Worm (Caenorhabditis elegans) whole organism, L1 larva: Measurements from ENCODE around the gene F09B9.4.
"Not testable (repeated sequence)": the region's sequence is repeated elsewhere in the genome, so short reads cannot be mapped to it uniquely, and the experiment has no call there.

Experiments
- C04F5.9 ChIP-seq: sonication (generic microtip); optimal IDR thresholded peaks from 2 replicates; lab custom pipeline; 2016; ENCODE audit warnings: missing genetic modification characterization, missing compliant biosample characterization
- C16A3.4 ChIP-seq: fragments of 150-350 bp; optimal IDR thresholded peaks from 2 replicates; lab custom pipeline; 2014; ENCODE audit warnings: missing biosample characterization, missing genetic modification characterization
- alr-1 ChIP-seq: fragments of 200-800 bp; sonication (Bioruptor generic); optimal IDR thresholded peaks from 2 replicates; lab custom pipeline; 2018; ENCODE audit warnings: borderline replicate concordance, mild to moderate bottlenecking, missing genetic modification characterization, missing compliant biosample characterization
- blmp-1 ChIP-seq: fragments of 150-350 bp; optimal IDR thresholded peaks from 2 replicates; lab custom pipeline; 2014; ENCODE audit warnings: missing biosample characterization, missing genetic modification characterization
- ceh-82 ChIP-seq, 3 experiments: fragments of 150-350 bp in 1 of 3; sonication (generic microtip) in 2 of 3; optimal IDR thresholded peaks; 2 replicates each; lab custom pipeline; 2014 to 2017; ENCODE audit warnings: missing biosample characterization in 3 of 3, missing genetic modification characterization in 3 of 3
- ceh-88 ChIP-seq: fragments of 200-800 bp; sonication (Bioruptor generic); IDR thresholded peaks from 2 replicates; pipeline ENCODE4 v1.3.6; 2022; ENCODE audit warnings: missing genetic modification characterization, missing compliant biosample characterization
- ceh-90 ChIP-seq: sonication (generic microtip); optimal IDR thresholded peaks from 2 replicates; lab custom pipeline; 2016; ENCODE audit warnings: missing genetic modification characterization, missing compliant biosample characterization
- ces-1 ChIP-seq: fragments of 150-350 bp; optimal IDR thresholded peaks from 2 replicates; lab custom pipeline; 2014; ENCODE audit warnings: missing biosample characterization, missing genetic modification reagents, missing genetic modification characterization
- dsc-1 ChIP-seq: sonication (generic microtip); optimal IDR thresholded peaks from 2 replicates; lab custom pipeline; 2016; ENCODE audit warnings: mild to moderate bottlenecking, missing genetic modification characterization, missing compliant biosample characterization
- efl-1 ChIP-seq, 4 experiments: fragments of 150-350 bp; optimal IDR thresholded peaks in 3 of 4; peaks in 1 of 4; 1 replicate in 1 of 4; 2 replicates in 3 of 4; lab custom pipeline; 2014; ENCODE audit warnings: missing biosample characterization in 2 of 4, missing genetic modification characterization in 2 of 4, missing genetic modification reagents in 2 of 4
- egl-13 ChIP-seq: sonication (generic microtip); optimal IDR thresholded peaks from 2 replicates; lab custom pipeline; 2016; ENCODE audit warnings: missing genotype, missing genetic modification reagents, missing genetic modification characterization, missing compliant biosample characterization
- elt-3 ChIP-seq, 6 experiments: fragments of 150-350 bp in 1 of 6; sonication (generic microtip); optimal IDR thresholded peaks; 2 replicates each; lab custom pipeline; 2017 to 2018; ENCODE audit warnings: missing biosample characterization in 6 of 6, missing genetic modification characterization in 6 of 6, inconsistent platforms in 1 of 6
- ets-5 ChIP-seq: fragments of 200-800 bp; sonication (Bioruptor generic); IDR thresholded peaks from 2 replicates; pipeline ENCODE4 v1.3.6; 2022; ENCODE audit warnings: missing genetic modification characterization, missing compliant biosample characterization
- fkh-10 ChIP-seq: sonication (generic microtip); optimal IDR thresholded peaks from 2 replicates; lab custom pipeline; 2017; ENCODE audit warnings: missing biosample characterization, missing genetic modification reagents, missing genetic modification characterization
- fkh-8 ChIP-seq: sonication (generic microtip); optimal IDR thresholded peaks from 2 replicates; lab custom pipeline; 2016; ENCODE audit warnings: mild to moderate bottlenecking, missing genetic modification characterization, missing compliant biosample characterization
- fos-1 ChIP-seq: fragments of 150-350 bp; optimal IDR thresholded peaks from 2 replicates; lab custom pipeline; 2014; ENCODE audit warnings: missing biosample characterization, missing genetic modification characterization
- hlh-4 ChIP-seq: sonication (generic microtip); optimal IDR thresholded peaks from 2 replicates; lab custom pipeline; 2016; ENCODE audit warnings: mild to moderate bottlenecking, missing genetic modification characterization, missing compliant biosample characterization
- irx-1 ChIP-seq: sonication (generic microtip); optimal IDR thresholded peaks from 2 replicates; lab custom pipeline; 2016; ENCODE audit warnings: missing genetic modification characterization, missing compliant biosample characterization
- jun-1 ChIP-seq: fragments of 150-350 bp; optimal IDR thresholded peaks from 2 replicates; lab custom pipeline; 2014; ENCODE audit warnings: missing biosample characterization, missing genetic modification reagents, missing genetic modification characterization
- lin-13 ChIP-seq: fragments of 150-350 bp; optimal IDR thresholded peaks from 2 replicates; lab custom pipeline; 2014; ENCODE audit warnings: missing biosample characterization, missing genetic modification reagents, missing genetic modification characterization
- lin-14 ChIP-seq: fragments of 200-800 bp; sonication (Bioruptor generic); optimal IDR thresholded peaks from 2 replicates; lab custom pipeline; 2018; ENCODE audit warnings: mild to moderate bottlenecking, missing genetic modification characterization, moderate library complexity, missing compliant biosample characterization
- lin-15B ChIP-seq: fragments of 150-350 bp; sonication (generic microtip); optimal IDR thresholded peaks from 3 replicates; lab custom pipeline; 2014; ENCODE audit warnings: missing biosample characterization, missing genetic modification characterization
- lin-35 ChIP-seq, 2 experiments: fragments of 150-350 bp; optimal IDR thresholded peaks; 2 replicates each; lab custom pipeline; 2014; ENCODE audit warnings: missing biosample characterization in 2 of 2, missing genetic modification characterization in 2 of 2, missing genetic modification reagents in 2 of 2
- lir-3 ChIP-seq: sonication (generic microtip); optimal IDR thresholded peaks from 2 replicates; lab custom pipeline; 2016; ENCODE audit warnings: mild to moderate bottlenecking, missing genetic modification characterization, moderate library complexity, missing compliant biosample characterization; ENCODE audit not compliant: poor library complexity
- lsy-2 ChIP-seq, 2 experiments: fragments of 150-350 bp; optimal IDR thresholded peaks; 2 replicates each; lab custom pipeline; 2014; ENCODE audit warnings: missing biosample characterization in 2 of 2, missing genetic modification characterization in 2 of 2
- mdl-1 ChIP-seq, 2 experiments: fragments of 150-350 bp; optimal IDR thresholded peaks; 2 replicates each; lab custom pipeline; 2014 to 2017; ENCODE audit warnings: missing biosample characterization in 2 of 2, missing genetic modification characterization in 2 of 2, inconsistent platforms in 1 of 2
- mep-1 ChIP-seq: fragments of 150-350 bp; optimal IDR thresholded peaks from 2 replicates; lab custom pipeline; 2014; ENCODE audit warnings: missing biosample characterization, missing genetic modification characterization
- nhr-11 ChIP-seq: fragments of 150-350 bp; optimal IDR thresholded peaks from 2 replicates; lab custom pipeline; 2014; ENCODE audit warnings: missing biosample characterization, missing genetic modification characterization
- nhr-19 ChIP-seq: fragments of 200-800 bp; sonication (Bioruptor generic); conservative IDR thresholded peaks from 2 replicates; pipeline ENCODE4 v1.3.6; 2022; ENCODE audit warnings: missing genetic modification characterization, missing compliant biosample characterization
- nhr-20 ChIP-seq: sonication (generic microtip); optimal IDR thresholded peaks from 2 replicates; lab custom pipeline; 2016; ENCODE audit warnings: mild to moderate bottlenecking, missing genetic modification characterization, missing compliant biosample characterization
- nhr-47 ChIP-seq: sonication (generic microtip); optimal IDR thresholded peaks from 2 replicates; lab custom pipeline; 2016; ENCODE audit warnings: mild to moderate bottlenecking, missing genetic modification characterization, moderate library complexity, missing compliant biosample characterization
- nhr-71 ChIP-seq: sonication (generic microtip); optimal IDR thresholded peaks from 2 replicates; lab custom pipeline; 2016; ENCODE audit warnings: mild to moderate bottlenecking, missing genetic modification characterization, moderate library complexity, missing compliant biosample characterization
- nhr-77 ChIP-seq: fragments of 150-350 bp; optimal IDR thresholded peaks from 2 replicates; lab custom pipeline; 2014; ENCODE audit warnings: missing biosample characterization, missing genetic modification characterization
- nhr-90 ChIP-seq: sonication (generic microtip); optimal IDR thresholded peaks from 2 replicates; lab custom pipeline; 2016; ENCODE audit warnings: mild to moderate bottlenecking, missing genetic modification characterization, missing compliant biosample characterization; ENCODE audit not compliant: poor library complexity
- rnt-1 ChIP-seq: sonication (generic microtip); optimal IDR thresholded peaks from 2 replicates; lab custom pipeline; 2016; ENCODE audit warnings: mild to moderate bottlenecking, missing genetic modification characterization, moderate library complexity, missing compliant biosample characterization
- skn-1 ChIP-seq: fragments of 150-350 bp; optimal IDR thresholded peaks from 2 replicates; lab custom pipeline; 2014; ENCODE audit warnings: missing biosample characterization, missing genetic modification characterization
- snpc-4 ChIP-seq: fragments of 150-350 bp; optimal IDR thresholded peaks from 2 replicates; lab custom pipeline; 2014; ENCODE audit warnings: missing biosample characterization, missing genetic modification characterization
- snu-23 ChIP-seq: sonication (generic microtip); optimal IDR thresholded peaks from 2 replicates; lab custom pipeline; 2016; ENCODE audit warnings: missing genetic modification characterization, missing compliant biosample characterization
- sptf-1 ChIP-seq: fragments of 150-350 bp; optimal IDR thresholded peaks from 2 replicates; lab custom pipeline; 2014; ENCODE audit warnings: missing biosample characterization, missing genetic modification characterization
- swsn-7 ChIP-seq: sonication (generic microtip); optimal IDR thresholded peaks from 2 replicates; lab custom pipeline; 2016; ENCODE audit warnings: missing genetic modification characterization, missing compliant biosample characterization
- tbx-2 ChIP-seq: sonication (generic microtip); optimal IDR thresholded peaks from 2 replicates; lab custom pipeline; 2016; ENCODE audit warnings: missing genetic modification characterization, missing compliant biosample characterization
- unc-130 ChIP-seq: fragments of 150-350 bp; optimal IDR thresholded peaks from 2 replicates; lab custom pipeline; 2017; ENCODE audit warnings: missing biosample characterization, missing genetic modification characterization, inconsistent platforms
- unc-30 ChIP-seq: sonication (generic microtip); optimal IDR thresholded peaks from 2 replicates; lab custom pipeline; 2017; ENCODE audit warnings: missing biosample characterization, missing genetic modification characterization
- unc-86 ChIP-seq: sonication (generic microtip); optimal IDR thresholded peaks from 2 replicates; lab custom pipeline; 2016; ENCODE audit warnings: missing genetic modification characterization, missing compliant biosample characterization
- xbp-1 ChIP-seq: sonication (generic microtip); optimal IDR thresholded peaks from 2 replicates; lab custom pipeline; 2016; ENCODE audit warnings: missing genetic modification characterization, missing compliant biosample characterization
- zag-1 ChIP-seq: fragments of 150-350 bp; optimal IDR thresholded peaks from 2 replicates; lab custom pipeline; 2014; ENCODE audit warnings: missing biosample characterization, missing genetic modification characterization

The F09B9.4 gene

DNA sequence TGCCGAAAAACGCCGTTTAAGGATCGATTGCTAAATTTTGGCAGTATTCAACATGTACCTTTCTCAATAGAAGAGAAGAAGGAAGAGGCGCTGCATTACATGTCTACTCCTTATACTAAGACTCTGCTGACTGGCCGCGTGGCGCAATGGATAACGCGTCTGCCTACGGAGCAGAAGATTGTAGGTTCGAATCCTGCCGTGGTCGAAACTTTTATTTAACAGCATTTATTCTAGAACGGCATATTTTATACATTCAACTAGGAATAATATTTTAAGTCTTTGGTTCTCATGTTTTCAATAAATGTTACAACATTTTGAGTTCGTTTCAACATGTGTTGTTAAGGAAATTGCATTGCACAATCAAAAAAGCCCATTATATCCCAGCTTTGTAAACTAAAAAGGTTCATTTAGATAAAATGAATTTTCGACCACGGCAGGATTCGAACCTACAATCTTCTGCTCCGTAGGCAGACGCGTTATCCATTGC is 27.8 kb upstream of the F09B9.4 start:
- TF ChIP-seq snu-23 (GFP tag; lab: Kevin White, UChicago), result peak; percentile 77
- TF ChIP-seq lin-35 (GFP tag; optimal IDR thresholded peaks at IDR 0.05; lab: Kevin White, UChicago), result peak in 1 of 2 experiments; percentile 53
- peak; percentile 73 for TF ChIP-seq nhr-47 (tag; lab: Kevin White, UChicago)
- peak; percentile 58 for TF ChIP-seq dsc-1
- peak; percentile 69 for TF ChIP-seq mep-1 (tag; lab: Kevin White, UChicago)
- peak; percentile 54 for TF ChIP-seq C16A3.4
- peak in 1 of 6 experiments; percentile 21 for TF ChIP-seq elt-3 (tag; optimal IDR thresholded peaks at IDR 0.05; lab: Kevin White, UChicago)
- TF ChIP-seq nhr-71 (tag; lab: Kevin White, UChicago), result peak; percentile 59
- peak; percentile 64 for TF ChIP-seq rnt-1
- peak; percentile 59 for TF ChIP-seq swsn-7 (tag; lab: Kevin White, UChicago)
- peak; percentile 26 for TF ChIP-seq jun-1 (tag; lab: Kevin White, UChicago)
- TF ChIP-seq xbp-1 (tag; lab: Kevin White, UChicago), result peak; percentile 52
- TF ChIP-seq mdl-1 (tag; optimal IDR thresholded peaks at IDR 0.05; lab: Kevin White, UChicago), result peak in 1 of 2 experiments; percentile 45
- TF ChIP-seq nhr-20 (tag; lab: Kevin White, UChicago), result peak; percentile 50
- peak in 2 of 3 experiments; percentile 32 to 53 for TF ChIP-seq ceh-82 (tag; optimal IDR thresholded peaks at IDR 0.05; lab: Kevin White, UChicago)
- TF ChIP-seq nhr-19, result peak; percentile 64
- TF ChIP-seq lsy-2 (tag; optimal IDR thresholded peaks at IDR 0.05; lab: Kevin White, UChicago), result peak in 1 of 2 experiments; percentile 59
- peak; percentile 40 for TF ChIP-seq nhr-77 (tag; lab: Kevin White, UChicago)
- peak; percentile 13 for TF ChIP-seq egl-13
- TF ChIP-seq lin-14, result peak; percentile 60
- TF ChIP-seq fkh-8, result peak; percentile 36
- peak; percentile 42 for TF ChIP-seq lir-3 (tag; lab: Kevin White, UChicago)
- TF ChIP-seq lin-13 (GFP tag; lab: Kevin White, UChicago), result peak; percentile 30
- TF ChIP-seq nhr-90 (tag; lab: Kevin White, UChicago), result peak; percentile 57
- peak; percentile 31 for TF ChIP-seq blmp-1 (tag; lab: Kevin White, UChicago)
- TF ChIP-seq fos-1 (tag; lab: Kevin White, UChicago), result peak; percentile 29
- peak; percentile 45 for TF ChIP-seq irx-1 (tag; lab: Kevin White, UChicago)
- TF ChIP-seq unc-86 (tag; lab: Kevin White, UChicago), result peak; percentile 31
- TF ChIP-seq skn-1 (tag; lab: Kevin White, UChicago), result peak; percentile 27
- peak; percentile 6 for TF ChIP-seq unc-130 (tag; lab: Kevin White, UChicago)
- TF ChIP-seq efl-1 (optimal IDR thresholded peaks at IDR 0.05; lab: Kevin White, UChicago), result not testable (repeated sequence)
- TF ChIP-seq efl-1 (GFP tag; optimal IDR thresholded peaks at IDR 0.05 in 1 of 2; lab: Kevin White, UChicago), result peak in 1 of 2 experiments; percentile 61
- peak; percentile 44 for TF ChIP-seq tbx-2 (tag; lab: Kevin White, UChicago)

DNA sequence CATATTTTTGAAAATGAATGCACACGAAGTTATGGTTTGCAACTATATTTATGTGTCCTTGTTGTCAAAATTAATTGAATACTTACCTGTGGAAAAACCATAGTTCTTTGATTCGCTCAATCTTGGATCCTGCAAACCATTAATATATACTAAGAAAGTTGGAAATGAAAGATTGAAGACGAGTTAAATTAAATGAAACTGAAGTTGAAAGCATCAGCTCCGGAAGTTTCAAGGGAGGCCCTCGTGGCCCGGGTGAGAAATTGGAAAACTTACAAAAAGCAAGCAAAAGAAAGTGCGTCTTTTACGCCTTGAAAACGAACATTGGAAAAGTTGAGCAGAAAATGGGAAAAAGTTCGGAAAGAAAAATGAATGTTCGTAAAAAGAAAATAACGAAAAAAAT is 27.3 kb upstream of the F09B9.4 start, which contains the start of gene unc-58:
unc-58 (minus strand) TSS at position 101 of the 400 bp plus-strand sequence.
- TF ChIP-seq irx-1 (tag; lab: Kevin White, UChicago), result no peak
- no peak for TF ChIP-seq hlh-4 (tag; lab: Kevin White, UChicago)
- TF ChIP-seq ceh-82 (tag; optimal IDR thresholded peaks at IDR 0.05; lab: Kevin White, UChicago), result no peak
- no peak for TF ChIP-seq nhr-11 (tag; lab: Kevin White, UChicago)
- TF ChIP-seq unc-30 (tag; lab: Kevin White, UChicago), result no peak
- TF ChIP-seq sptf-1 (tag; lab: Kevin White, UChicago), result no peak
- no peak for TF ChIP-seq ceh-88 (GFP tag; lab: Robert Waterston, UW)
- TF ChIP-seq C04F5.9, result no peak
- TF ChIP-seq fkh-10 (GFP tag; lab: Kevin White, UChicago), result no peak
- TF ChIP-seq dsc-1, result no peak
- no peak for TF ChIP-seq ets-5 (GFP tag; lab: Robert Waterston, UW)
- no peak for TF ChIP-seq ceh-90
- no peak for TF ChIP-seq zag-1 (tag; lab: Kevin White, UChicago)
- TF ChIP-seq ces-1 (GFP tag; lab: Kevin White, UChicago), result no peak
- TF ChIP-seq lin-15B (tag; lab: Kevin White, UChicago), result no peak
- TF ChIP-seq skn-1 (tag; lab: Kevin White, UChicago), result no peak
- TF ChIP-seq snpc-4 (tag; lab: Kevin White, UChicago), result no peak
- TF ChIP-seq alr-1 (tag; lab: Kevin White, UChicago), result no peak
- no peak for TF ChIP-seq mep-1 (tag; lab: Kevin White, UChicago)
